Worm (Caenorhabditis elegans) whole organism, young adult: Measurements from ENCODE around the gene asd-1.

ENCODE experiments used
- B0035.1 ChIP-seq: sonication (generic microtip); optimal IDR thresholded peaks from 2 replicates; lab custom pipeline; 2016; ENCODE audit warnings: missing genetic modification characterization, mild to moderate bottlenecking, missing compliant biosample characterization, missing genotype, missing genetic modification reagents
- B0336.3 ChIP-seq: fragments of 200-800 bp; sonication (Bioruptor generic); IDR thresholded peaks from 2 replicates; pipeline ENCODE4 v1.3.6; 2022; ENCODE audit warnings: missing genetic modification characterization, missing compliant biosample characterization
- F10E7.11 ChIP-seq: sonication (generic microtip); optimal IDR thresholded peaks from 2 replicates; lab custom pipeline; 2017; ENCODE audit warnings: mild to moderate bottlenecking, missing genetic modification characterization, moderate library complexity, missing compliant biosample characterization
- F33H1.4 ChIP-seq: fragments of 200-800 bp; sonication (Bioruptor generic); IDR thresholded peaks from 2 replicates; pipeline ENCODE4 v1.3.6; 2022; ENCODE audit warnings: missing genetic modification reagents, missing genetic modification characterization, missing compliant biosample characterization
- F49E8.2 ChIP-seq: sonication (generic microtip); optimal IDR thresholded peaks from 3 replicates; lab custom pipeline; 2017; ENCODE audit warnings: missing genetic modification characterization, mild to moderate bottlenecking, missing compliant biosample characterization, antibody characterized with exemption, moderate library complexity; ENCODE audit not compliant: insufficient read depth
- F57A8.1 ChIP-seq: fragments of 200-800 bp; sonication (Bioruptor generic); optimal IDR thresholded peaks from 2 replicates; lab custom pipeline; 2018; ENCODE audit warnings: mild to moderate bottlenecking, missing genetic modification characterization, moderate library complexity, missing compliant biosample characterization
- K11D2.4 ChIP-seq: fragments of 200-800 bp; sonication (Bioruptor generic); IDR thresholded peaks from 2 replicates; pipeline ENCODE4 v1.3.6; 2022; ENCODE audit warnings: missing genetic modification reagents, missing genetic modification characterization, missing compliant biosample characterization
- akir-1 ChIP-seq: fragments of 200-800 bp; sonication (Bioruptor generic); optimal IDR thresholded peaks from 2 replicates; lab custom pipeline; 2018; ENCODE audit warnings: mild to moderate bottlenecking, missing genetic modification characterization, moderate library complexity, missing compliant biosample characterization
- aptf-3 ChIP-seq: fragments of 200-800 bp; sonication (Bioruptor generic); IDR thresholded peaks from 2 replicates; pipeline ENCODE4 v1.3.6; 2022; ENCODE audit warnings: missing genetic modification characterization, missing compliant biosample characterization
- athp-1 ChIP-seq: sonication (generic microtip); optimal IDR thresholded peaks from 2 replicates; lab custom pipeline; 2017; ENCODE audit warnings: mild to moderate bottlenecking, missing genetic modification characterization, missing compliant biosample characterization
- attf-3 ChIP-seq: fragments of 200-800 bp; sonication (Bioruptor generic); conservative IDR thresholded peaks from 2 replicates; pipeline ENCODE4 v1.3.6; 2022; ENCODE audit warnings: missing genetic modification reagents, missing genetic modification characterization, missing compliant biosample characterization
- attf-5 ChIP-seq: fragments of 200-800 bp; sonication (Bioruptor generic); optimal IDR thresholded peaks from 2 replicates; lab custom pipeline; 2018; ENCODE audit warnings: mild to moderate bottlenecking, missing genetic modification characterization, missing compliant biosample characterization
- ccch-3 ChIP-seq: fragments of 200-800 bp; sonication (Bioruptor generic); optimal IDR thresholded peaks from 2 replicates; lab custom pipeline; 2018; ENCODE audit warnings: mild to moderate bottlenecking, missing genetic modification characterization, missing compliant biosample characterization
- cebp-1 ChIP-seq, 2 experiments: fragments of 200-800 bp in 1 of 2; sonication (Bioruptor generic) in 1 of 2; sonication (generic microtip) in 1 of 2; IDR thresholded peaks in 1 of 2; optimal IDR thresholded peaks in 1 of 2; 2 replicates each; pipeline versions ENCODE4 v1.3.6 to Lab custom; 2017 to 2022; ENCODE audit warnings: missing compliant biosample characterization in 2 of 2, missing genetic modification characterization in 2 of 2, mild to moderate bottlenecking in 1 of 2, missing genetic modification reagents in 1 of 2, moderate library complexity in 1 of 2
- cebp-2 ChIP-seq: fragments of 200-800 bp; sonication (Bioruptor generic); IDR thresholded peaks from 2 replicates; pipeline ENCODE4 v1.3.6; 2022; ENCODE audit warnings: missing genetic modification characterization, missing compliant biosample characterization
- ceh-100 ChIP-seq: fragments of 200-800 bp; sonication (Bioruptor generic); IDR thresholded peaks from 2 replicates; pipeline ENCODE4 v1.3.6; 2022; ENCODE audit warnings: missing genetic modification reagents, missing genetic modification characterization, missing compliant biosample characterization
- ceh-27 ChIP-seq: fragments of 200-800 bp; sonication (Bioruptor generic); optimal IDR thresholded peaks from 2 replicates; lab custom pipeline; 2018; ENCODE audit warnings: mild to moderate bottlenecking, missing genetic modification characterization, moderate library complexity, missing compliant biosample characterization
- ceh-58 ChIP-seq: fragments of 200-800 bp; sonication (Bioruptor generic); IDR thresholded peaks from 2 replicates; pipeline ENCODE4 v1.3.6; 2022; ENCODE audit warnings: missing genetic modification characterization, missing compliant biosample characterization
- ceh-91 ChIP-seq: fragments of 200-800 bp; sonication (Bioruptor generic); IDR thresholded peaks from 2 replicates; pipeline ENCODE4 v1.3.6; 2022; ENCODE audit warnings: missing genetic modification reagents, missing genetic modification characterization, missing compliant biosample characterization
- egl-44 ChIP-seq: fragments of 200-800 bp; sonication (Bioruptor generic); IDR thresholded peaks from 2 replicates; pipeline ENCODE4 v1.3.6; 2022; ENCODE audit warnings: missing genetic modification reagents, missing genetic modification characterization, missing compliant biosample characterization
- gei-17 ChIP-seq: fragments of 200-800 bp; sonication (Bioruptor generic); optimal IDR thresholded peaks from 2 replicates; lab custom pipeline; 2018; ENCODE audit warnings: mild to moderate bottlenecking, missing genetic modification characterization, missing compliant biosample characterization
- him-1 ChIP-seq: sonication (generic microtip); optimal IDR thresholded peaks from 2 replicates; lab custom pipeline; 2016; ENCODE audit warnings: missing genotype, missing genetic modification reagents, missing genetic modification characterization, missing compliant biosample characterization
- hlh-26 ChIP-seq: fragments of 200-800 bp; sonication (Bioruptor generic); conservative IDR thresholded peaks from 2 replicates; pipeline ENCODE4 v1.3.6; 2022; ENCODE audit warnings: missing genetic modification reagents, missing genetic modification characterization, missing compliant biosample characterization
- hmg-1.2 ChIP-seq: fragments of 200-800 bp; sonication (Bioruptor generic); IDR thresholded peaks from 2 replicates; pipeline ENCODE4 v1.3.6; 2022; ENCODE audit warnings: missing genetic modification reagents, missing genetic modification characterization, missing compliant biosample characterization
- hrde-1 ChIP-seq: sonication (generic microtip); optimal IDR thresholded peaks from 2 replicates; lab custom pipeline; 2016; ENCODE audit warnings: missing genetic modification characterization, mild to moderate bottlenecking, missing compliant biosample characterization, moderate library complexity, missing genotype, missing genetic modification reagents, borderline replicate concordance
- lag-1 ChIP-seq: fragments of 200-800 bp; sonication (Bioruptor generic); IDR thresholded peaks from 2 replicates; pipeline ENCODE4 v1.3.6; 2022; ENCODE audit warnings: missing genetic modification reagents, missing genetic modification characterization, missing compliant biosample characterization
- let-526 ChIP-seq: fragments of 200-800 bp; sonication (Bioruptor generic); IDR thresholded peaks from 2 replicates; pipeline ENCODE4 v1.3.6; 2022; ENCODE audit warnings: missing genetic modification reagents, missing genetic modification characterization, missing compliant biosample characterization
- let-607 ChIP-seq, 2 experiments: fragments of 200-800 bp in 1 of 2; sonication (Bioruptor generic) in 1 of 2; sonication (generic microtip) in 1 of 2; optimal IDR thresholded peaks; 2 replicates each; lab custom pipeline; 2016 to 2018; ENCODE audit warnings: mild to moderate bottlenecking in 2 of 2, missing compliant biosample characterization in 2 of 2, missing genetic modification characterization in 2 of 2, moderate library complexity in 2 of 2, missing genotype in 1 of 2
- madf-6 ChIP-seq: fragments of 200-800 bp; sonication (Bioruptor generic); IDR thresholded peaks from 2 replicates; pipeline ENCODE4 v1.3.6; 2022; ENCODE audit warnings: missing genetic modification reagents, missing genetic modification characterization, missing compliant biosample characterization
- mcd-1 ChIP-seq: fragments of 200-800 bp; sonication (Bioruptor generic); IDR thresholded peaks from 2 replicates; pipeline ENCODE4 v1.3.6; 2022; ENCODE audit warnings: missing genetic modification reagents, missing genetic modification characterization, missing compliant biosample characterization
- nfya-1 ChIP-seq: sonication (generic microtip); optimal IDR thresholded peaks from 2 replicates; lab custom pipeline; 2017; ENCODE audit warnings: antibody characterized with exemption, missing compliant biosample characterization, missing genetic modification characterization, borderline replicate concordance; ENCODE audit not compliant: insufficient read depth
- nhr-27 ChIP-seq: fragments of 200-800 bp; sonication (Bioruptor generic); optimal IDR thresholded peaks from 2 replicates; lab custom pipeline; 2018; ENCODE audit warnings: mild to moderate bottlenecking, missing genetic modification characterization, moderate library complexity, missing compliant biosample characterization
- pbrm-1 ChIP-seq: fragments of 200-800 bp; sonication (Bioruptor generic); IDR thresholded peaks from 2 replicates; pipeline ENCODE4 v1.3.6; 2022; ENCODE audit warnings: missing genetic modification reagents, missing genetic modification characterization, missing compliant biosample characterization
- rcor-1 ChIP-seq: fragments of 200-800 bp; sonication (Bioruptor generic); IDR thresholded peaks from 2 replicates; pipeline ENCODE4 v1.3.6; 2022; ENCODE audit warnings: missing genetic modification reagents, missing genetic modification characterization, missing compliant biosample characterization
- snpc-1.1 ChIP-seq: sonication (generic microtip); optimal IDR thresholded peaks from 2 replicates; lab custom pipeline; 2017; ENCODE audit warnings: missing genetic modification characterization, mild to moderate bottlenecking, missing compliant biosample characterization, antibody characterized with exemption, moderate library complexity, missing genotype, missing genetic modification reagents; ENCODE audit not compliant: insufficient read depth
- snpc-1.3 ChIP-seq: sonication (generic microtip); optimal IDR thresholded peaks from 2 replicates; lab custom pipeline; 2017; ENCODE audit warnings: missing genetic modification characterization, mild to moderate bottlenecking, missing compliant biosample characterization, antibody characterized with exemption, moderate library complexity, missing genotype, missing genetic modification reagents; ENCODE audit not compliant: insufficient read depth
- snpc-3.4 ChIP-seq: sonication (generic microtip); optimal IDR thresholded peaks from 2 replicates; lab custom pipeline; 2017; ENCODE audit warnings: missing genetic modification characterization, mild to moderate bottlenecking, missing compliant biosample characterization, antibody characterized with exemption, moderate library complexity, missing genotype, missing genetic modification reagents
- snpc-4 ChIP-seq, 5 experiments: fragments of 150-350 bp in 1 of 5; sonication (generic microtip) in 4 of 5; optimal IDR thresholded peaks; 2 replicates each; lab custom pipeline; 2014 to 2018; ENCODE audit warnings: missing genetic modification characterization in 5 of 5, missing biosample characterization in 3 of 5, antibody characterized with exemption in 2 of 5, mild to moderate bottlenecking in 2 of 5, missing compliant biosample characterization in 2 of 5, missing genotype in 2 of 5, moderate library complexity in 2 of 5, missing genetic modification reagents in 1 of 5
- tlf-1 ChIP-seq: fragments of 200-800 bp; sonication (Bioruptor generic); optimal IDR thresholded peaks from 2 replicates; lab custom pipeline; 2018; ENCODE audit warnings: mild to moderate bottlenecking, missing genetic modification characterization, missing compliant biosample characterization
- unc-130 ChIP-seq: sonication (generic microtip); optimal IDR thresholded peaks from 2 replicates; lab custom pipeline; 2016; ENCODE audit warnings: missing genetic modification reagents, missing genetic modification characterization, missing compliant biosample characterization
- unc-62 ChIP-seq: fragments of 150-350 bp; optimal IDR thresholded peaks from 2 replicates; lab custom pipeline; 2014; ENCODE audit warnings: missing biosample characterization, missing genetic modification reagents, missing genetic modification characterization
- xnd-1 ChIP-seq: sonication (generic microtip); optimal IDR thresholded peaks from 2 replicates; lab custom pipeline; 2016; ENCODE audit warnings: missing genotype, missing genetic modification reagents, missing genetic modification characterization, missing compliant biosample characterization
- ztf-18 ChIP-seq: sonication (generic microtip); optimal IDR thresholded peaks from 2 replicates; lab custom pipeline; 2016; ENCODE audit warnings: missing genotype, mild to moderate bottlenecking, missing genetic modification characterization, missing compliant biosample characterization
- ztf-25 ChIP-seq: fragments of 200-800 bp; sonication (Bioruptor generic); IDR thresholded peaks from 2 replicates; pipeline ENCODE4 v1.3.6; 2022; ENCODE audit warnings: missing genetic modification reagents, missing genetic modification characterization, missing compliant biosample characterization
- ztf-28 ChIP-seq: fragments of 200-800 bp; sonication (Bioruptor generic); IDR thresholded peaks from 2 replicates; pipeline ENCODE4 v1.3.6; 2022; ENCODE audit warnings: missing genetic modification reagents, missing genetic modification characterization, missing compliant biosample characterization

The asd-1 gene

ce11 chrIII:4205751-4206327 is 8.8 kb downstream of the asd-1 start, which contains the start of gene R74.8 (continued):
- TF ChIP-seq F57A8.1, result no peak
- no peak for TF ChIP-seq akir-1
- TF ChIP-seq hmg-1.2, result no peak
- 0 out of 2 replicates have a peak, but pooled peaks have one; percentile 27 for TF ChIP-seq attf-3
- TF ChIP-seq F10E7.11 (tag; lab: Kevin White, UChicago), result no peak
- no peak for TF ChIP-seq hrde-1 (tag; lab: Kevin White, UChicago)
- no peak for TF ChIP-seq snpc-4 (GFP tag; optimal IDR thresholded peaks at IDR 0.05; lab: Kevin White, UChicago)
- TF ChIP-seq snpc-4 (tag; optimal IDR thresholded peaks at IDR 0.05; lab: Kevin White, UChicago), result no peak
- TF ChIP-seq madf-6, result peak; percentile 88
- TF ChIP-seq nhr-27, result no peak
- TF ChIP-seq aptf-3, result no peak
- TF ChIP-seq ztf-28, result no peak
- TF ChIP-seq ztf-18, result no peak
- peak; percentile 61 for TF ChIP-seq F49E8.2 (tag; lab: Kevin White, UChicago)
- TF ChIP-seq xnd-1 (tag; lab: Kevin White, UChicago), result peak; percentile 70
- TF ChIP-seq gei-17 (GFP tag; lab: Kevin White, UChicago), result no peak
- no peak for TF ChIP-seq K11D2.4
- peak; percentile 38 for TF ChIP-seq snpc-1.3 (tag; lab: Kevin White, UChicago)
- TF ChIP-seq lag-1 (GFP tag; lab: Robert Waterston, UW), result no peak
- TF ChIP-seq ccch-3 (GFP tag; lab: Kevin White, UChicago), result no peak
- no peak for TF ChIP-seq snpc-1.1 (tag; lab: Kevin White, UChicago)
- peak; percentile 61 for TF ChIP-seq ceh-91 (GFP tag; lab: Robert Waterston, UW)
- TF ChIP-seq unc-62 (GFP tag; lab: Kevin White, UChicago), result no peak
- no peak for TF ChIP-seq nfya-1 (tag; lab: Kevin White, UChicago)
- TF ChIP-seq attf-5, result no peak
- no peak for TF ChIP-seq ceh-100 (GFP tag; lab: Robert Waterston, UW)
- no peak for TF ChIP-seq him-1 (tag; lab: Kevin White, UChicago)
- TF ChIP-seq athp-1 (tag; lab: Kevin White, UChicago), result no peak
- TF ChIP-seq egl-44 (GFP tag; lab: Robert Waterston, UW), result no peak
- peak; percentile 72 for TF ChIP-seq F33H1.4 (GFP tag; lab: Robert Waterston, UW)
- TF ChIP-seq tlf-1, result no peak
- peak; percentile 64 for TF ChIP-seq unc-130 (GFP tag; lab: Kevin White, UChicago)
- TF ChIP-seq cebp-2 (GFP tag; lab: Robert Waterston, UW), result no peak
- no peak for TF ChIP-seq cebp-1 (GFP tag; IDR thresholded peaks at IDR 0.05; lab: Robert Waterston, UW)
- no peak for TF ChIP-seq cebp-1 (tag; optimal IDR thresholded peaks at IDR 0.05; lab: Kevin White, UChicago)
- TF ChIP-seq let-526 (GFP tag; lab: Robert Waterston, UW), result no peak
- TF ChIP-seq rcor-1 (GFP tag; lab: Robert Waterston, UW), result no peak

- no peak for TF ChIP-seq ztf-25 (GFP tag; lab: Robert Waterston, UW)
- no peak for TF ChIP-seq mcd-1 (GFP tag; lab: Robert Waterston, UW)
- no peak for TF ChIP-seq cebp-1 (GFP tag; IDR thresholded peaks at IDR 0.05; lab: Robert Waterston, UW)
- TF ChIP-seq cebp-1 (tag; optimal IDR thresholded peaks at IDR 0.05; lab: Kevin White, UChicago), result peak; percentile 27
- peak; percentile 40; the same call in 1 of the 2 replicates for TF ChIP-seq madf-6
- no peak for TF ChIP-seq ceh-27 (GFP tag; lab: Kevin White, UChicago)
- no peak for TF ChIP-seq egl-44 (GFP tag; lab: Robert Waterston, UW)
- TF ChIP-seq hlh-26 (GFP tag; lab: Robert Waterston, UW), result no peak
- TF ChIP-seq pbrm-1 (GFP tag; lab: Robert Waterston, UW), result peak; percentile 54; the same call in 1 of the 2 replicates
- no peak for TF ChIP-seq ceh-58
- no peak for TF ChIP-seq snpc-3.4
- TF ChIP-seq B0035.1, result no peak
- TF ChIP-seq B0336.3, result peak; percentile 65
- no peak for TF ChIP-seq snpc-1.1 (tag; lab: Kevin White, UChicago)
- no peak for TF ChIP-seq lag-1 (GFP tag; lab: Robert Waterston, UW)
- TF ChIP-seq let-607 (tag; optimal IDR thresholded peaks at IDR 0.05; lab: Kevin White, UChicago), result no peak
Measured at ce11 chrIII:4208210-4208609, 11.1 kb downstream of the asd-1 start.
